Worm (Caenorhabditis elegans): Measurements from ENCODE around the gene hst-6.

Gene hst-6

DNA sequence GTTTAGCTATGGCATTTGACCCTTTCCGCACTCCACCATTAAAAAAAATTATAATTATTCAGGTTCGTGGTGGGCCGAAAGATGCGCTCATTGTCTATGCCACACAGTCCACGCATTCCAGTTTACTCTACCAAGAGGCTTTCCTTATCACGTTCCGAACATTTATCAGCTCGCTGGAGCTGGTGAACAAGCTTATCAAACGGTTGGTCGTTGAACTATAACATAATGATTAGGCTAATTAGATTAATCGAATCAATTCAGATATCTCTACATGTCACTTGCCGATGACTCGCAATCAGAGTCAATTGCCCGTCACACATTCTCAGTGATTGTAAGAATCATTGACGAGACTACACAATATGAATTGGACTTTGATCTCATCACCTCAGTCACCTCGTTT lies 6.0 kb upstream of the hst-6 start:
- TF ChIP-seq lsy-2 (tag; optimal IDR thresholded peaks at IDR 0.05) (no peak), cey-2 (tag; optimal IDR thresholded peaks at IDR 0.05; ENCODE audit: borderline replicate concordance, insufficient read depth) (no peak), nhr-237 (tag; optimal IDR thresholded peaks at IDR 0.05) (no peak), D1046.2 (GFP tag; IDR thresholded peaks at IDR 0.05) (no peak), jun-1 (tag; optimal IDR thresholded peaks at IDR 0.05) (no peak), saeg-2 (GFP tag; IDR thresholded peaks at IDR 0.05) (no peak), lim-7 (GFP tag; IDR thresholded peaks at IDR 0.05) (no peak), F37D6.2 (tag; optimal IDR thresholded peaks at IDR 0.05) (no peak), hmg-1.1 (GFP tag; IDR thresholded peaks at IDR 0.05) (no peak), nhr-28 (tag; optimal IDR thresholded peaks at IDR 0.05) (peak; percentile 6), pqm-1 (tag; optimal IDR thresholded peaks at IDR 0.05) (peak; percentile 4), ceh-44 (GFP tag; IDR thresholded peaks at IDR 0.05) (no peak), mep-1 (tag; optimal IDR thresholded peaks at IDR 0.05) (no peak), spr-1 (tag; optimal IDR thresholded peaks at IDR 0.05) (no peak), tra-1 (GFP tag; IDR thresholded peaks at IDR 0.05) (no peak), unc-130 (GFP tag; optimal IDR thresholded peaks at IDR 0.05) (no peak), daf-16 (GFP tag; optimal IDR thresholded peaks at IDR 0.05) (no peak), daf-16 (tag; optimal IDR thresholded peaks at IDR 0.05) (peak; percentile 34), ctbp-1 (GFP tag; IDR thresholded peaks at IDR 0.05) (no peak), dmd-6 (GFP tag; IDR thresholded peaks at IDR 0.05) (peak; percentile 20; the same call in 1 of the 2 replicates), mdl-1 (tag; optimal IDR thresholded peaks at IDR 0.05) (no peak), daf-8 (GFP tag; IDR thresholded peaks at IDR 0.05) (no peak), dve-1 (tag; optimal IDR thresholded peaks at IDR 0.05; ENCODE audit: insufficient read depth) (peak; percentile 41)

ce11 chrX:5276772-5277171 lies 1.4 kb downstream of the hst-6 start:
- TF ChIP-seq lin-39 (tag; optimal IDR thresholded peaks at IDR 0.05) (no peak), ZK337.2 (GFP tag; IDR thresholded peaks at IDR 0.05) (no peak), nhr-48 (tag; optimal IDR thresholded peaks at IDR 0.05) (no peak), Y5F2A.4 (GFP tag; optimal IDR thresholded peaks at IDR 0.05) (no peak), jun-1 (tag; optimal IDR thresholded peaks at IDR 0.05) (no peak), daf-16 (GFP tag; optimal IDR thresholded peaks at IDR 0.05) (no peak), daf-16 (tag; optimal IDR thresholded peaks at IDR 0.05) (no peak), madf-5 (GFP tag; IDR thresholded peaks at IDR 0.05) (no peak), nhr-25 (tag; optimal IDR thresholded peaks at IDR 0.05; ENCODE audit: borderline replicate concordance, insufficient read depth) (no peak), aha-1 (tag) (peak; percentile 78), duxl-1 (tag; optimal IDR thresholded peaks at IDR 0.05; ENCODE audit: poor library complexity) (no peak), hif-1 (tag; optimal IDR thresholded peaks at IDR 0.05) (no peak), mdl-1 (tag; optimal IDR thresholded peaks at IDR 0.05) (no peak), unc-62 (GFP tag; optimal IDR thresholded peaks at IDR 0.05 in 1 of 2) (peak in 1 of 2 experiments; percentile 32), unc-62 (tag; optimal IDR thresholded peaks at IDR 0.05) (no peak), ZK546.5 (tag; optimal IDR thresholded peaks at IDR 0.05) (no peak), lin-29 (GFP tag; IDR thresholded peaks at IDR 0.05) (no peak), F49E8.2 (tag; optimal IDR thresholded peaks at IDR 0.05; ENCODE audit: borderline replicate concordance) (no peak)

DNA sequence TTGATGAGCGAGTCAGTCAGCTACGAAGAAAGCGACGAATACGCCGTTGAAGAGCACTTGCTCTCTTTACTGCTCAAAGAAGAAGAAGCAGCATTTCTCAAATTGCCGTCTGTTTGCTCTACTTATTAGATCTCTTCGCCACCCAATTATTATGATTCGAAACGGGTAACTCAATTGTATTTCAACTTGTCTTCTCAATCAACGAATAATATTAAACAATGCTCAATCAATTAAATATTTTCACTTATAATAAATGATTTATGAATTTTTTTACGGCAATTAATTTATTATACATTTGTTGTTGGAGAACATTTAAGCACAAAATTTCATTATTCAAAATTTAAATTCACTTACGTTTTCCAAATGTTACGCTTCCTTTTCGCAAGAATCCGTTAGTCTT lies 2.9 kb downstream of the hst-6 start:
- TF ChIP-seq lin-39 (tag; optimal IDR thresholded peaks at IDR 0.05) (no peak), Y5F2A.4 (GFP tag; optimal IDR thresholded peaks at IDR 0.05) (no peak), hif-1 (tag; optimal IDR thresholded peaks at IDR 0.05) (no peak), jun-1 (tag; optimal IDR thresholded peaks at IDR 0.05) (no peak), madf-5 (GFP tag; IDR thresholded peaks at IDR 0.05) (no peak), ama-1 (optimal IDR thresholded peaks at IDR 0.05) (no peak), cey-2 (tag; optimal IDR thresholded peaks at IDR 0.05; ENCODE audit: borderline replicate concordance, insufficient read depth) (no peak), gei-8 (GFP tag; optimal IDR thresholded peaks at IDR 0.05) (no peak), set-16 (GFP tag; IDR thresholded peaks at IDR 0.05) (no peak), dmd-6 (GFP tag; IDR thresholded peaks at IDR 0.05) (no peak)

Data from whole organism, L4 larva.